Fruit fly (Drosophila melanogaster) whole organism, adult: ENCODE measurements around the gene CG15579.

ENCODE experiments used
- CG12768 ChIP-seq: fragments of 200-800 bp; sonication (Bioruptor generic); optimal IDR thresholded peaks from 2 replicates; lab custom pipeline; 2017; ENCODE audit warnings: missing biosample characterization, missing genetic modification characterization, mild to moderate bottlenecking, moderate library complexity, missing genetic modification reagents
- CG14711 ChIP-seq: fragments of 200-800 bp; sonication (Bioruptor generic); optimal IDR thresholded peaks from 2 replicates; lab custom pipeline; 2018; ENCODE audit warnings: missing biosample characterization, mild to moderate bottlenecking, missing genetic modification characterization, moderate library complexity
- CG7101 ChIP-seq: fragments of 200-800 bp; sonication (Bioruptor generic); optimal IDR thresholded peaks from 2 replicates; lab custom pipeline; 2018; ENCODE audit warnings: missing biosample characterization, mild to moderate bottlenecking, missing genetic modification characterization, moderate library complexity
- Mnt ChIP-seq: fragments of 200-800 bp; sonication (Bioruptor generic); optimal IDR thresholded peaks from 2 replicates; lab custom pipeline; 2016; ENCODE audit warnings: missing biosample characterization, mild to moderate bottlenecking, missing genetic modification characterization
- cic ChIP-seq: fragments of 200-800 bp; sonication (Bioruptor generic); optimal IDR thresholded peaks from 2 replicates; lab custom pipeline; 2017; ENCODE audit warnings: missing biosample characterization, mild to moderate bottlenecking, missing genetic modification characterization, moderate library complexity
- cnc ChIP-seq, 2 experiments: fragments of >200 bp; optimal IDR thresholded peaks; 2 replicates each; lab custom pipeline; 2017
- kay ChIP-seq: fragments of 200-800 bp; sonication (Bioruptor generic); peaks from one replicate; lab custom pipeline; 2016; ENCODE audit warnings: missing biosample characterization, missing genetic modification characterization, borderline replicate concordance
- ovo ChIP-seq: fragments of 200-800 bp; sonication (Bioruptor generic); optimal IDR thresholded peaks from 2 replicates; lab custom pipeline; 2016; ENCODE audit warnings: missing biosample characterization, missing genetic modification characterization

dm6 chrX:4265797-4266196 is 45.8 kb downstream of the CG15579 start, which contains the start of gene CG12691:
- TF ChIP-seq CG14711 (tag; lab: Kevin White, UChicago) (no peak), Mnt (no peak), cnc (optimal IDR thresholded peaks at IDR 0.05; lab: Kevin White, UChicago) (no peak), cic (GFP tag; lab: Kevin White, UChicago) (no peak), kay (GFP tag; lab: Kevin White, UChicago) (no peak), CG7101 (tag; lab: Kevin White, UChicago) (no peak), CG12768 (GFP tag; lab: Kevin White, UChicago) (no peak), ovo (GFP tag; lab: Kevin White, UChicago) (no peak)
